Fruit fly (Drosophila melanogaster) S2 (cell line): Measurements from ENCODE around the gene CG11417.

Experiments used
- CG8478 ChIP-seq: fragments of >200 bp; optimal IDR thresholded peaks from 2 replicates; lab custom pipeline; 2018
- CTCF ChIP-seq, 2 experiments: fragments of >200 bp; optimal IDR thresholded peaks; 2 replicates each; lab custom pipeline; 2018

DNA sequence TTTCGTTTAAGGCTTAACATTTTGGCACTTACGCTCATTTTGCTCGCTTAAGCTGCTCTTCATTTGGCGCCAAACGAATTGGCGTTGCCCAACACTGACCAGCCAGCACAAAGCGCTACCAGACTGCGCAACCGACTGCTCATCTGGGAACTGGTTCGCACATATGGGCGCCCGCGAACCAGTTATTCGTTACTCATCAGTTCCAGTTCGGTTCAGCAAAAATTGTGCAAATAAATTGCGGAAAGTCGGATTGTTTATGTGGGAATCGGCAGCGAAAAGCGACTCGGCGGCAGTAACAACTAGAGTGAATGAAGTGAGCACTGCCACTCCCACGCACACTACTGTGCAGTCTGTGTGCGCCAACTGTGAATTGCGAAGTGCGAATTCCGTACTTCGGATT lies 39.1 kb downstream of the CG11417 start, which contains the start of gene Rilpl:
- TF ChIP-seq CTCF (optimal IDR thresholded peaks at IDR 0.05; lab: Kevin White, UChicago) = peak; percentile 22 to 26
- TF ChIP-seq CG8478 = no peak
